Fruit fly (Drosophila melanogaster) whole organism, embryonic: ENCODE data around the gene CG13810.

Experiments
- CG10209 ChIP-seq: fragments of 200-800 bp; sonication (Bioruptor generic); optimal IDR thresholded peaks from 3 replicates; lab custom pipeline; 2017; ENCODE audit warnings: missing biosample characterization, mild to moderate bottlenecking, missing genetic modification characterization, missing genetic modification reagents
- CG10267 ChIP-seq: fragments of 200-800 bp; sonication (Bioruptor generic); optimal IDR thresholded peaks from 2 replicates; lab custom pipeline; 2018; ENCODE audit warnings: missing biosample characterization, mild to moderate bottlenecking, missing genetic modification characterization, moderate library complexity
- CG10959 ChIP-seq: fragments of 200-800 bp; sonication (Bioruptor generic); IDR thresholded peaks from 2 replicates; pipeline ENCODE4 v1.3.6; 2022; ENCODE audit warnings: missing biosample characterization, missing genetic modification characterization
- CG10979 ChIP-seq: fragments of 200-800 bp; sonication (Bioruptor generic); optimal IDR thresholded peaks from 2 replicates; lab custom pipeline; 2018; ENCODE audit warnings: missing biosample characterization, mild to moderate bottlenecking, missing genetic modification characterization, moderate library complexity
- CG11696 ChIP-seq: fragments of 200-800 bp; sonication (Bioruptor generic); IDR thresholded peaks from 2 replicates; pipeline ENCODE4 v1.3.6; 2022; ENCODE audit warnings: missing biosample characterization, missing genetic modification characterization
- CG13123 ChIP-seq: fragments of 200-800 bp; sonication (Bioruptor generic); optimal IDR thresholded peaks from 2 replicates; lab custom pipeline; 2016; ENCODE audit warnings: missing biosample characterization, missing genetic modification characterization
- CG14667 ChIP-seq: fragments of 200-800 bp; sonication (Bioruptor generic); IDR thresholded peaks from 2 replicates; pipeline ENCODE4 v1.3.6; 2022; ENCODE audit warnings: missing biosample characterization, missing genetic modification characterization
- CG14965 ChIP-seq: fragments of 200-800 bp; sonication (Bioruptor generic); optimal IDR thresholded peaks from 2 replicates; lab custom pipeline; 2016; ENCODE audit warnings: missing biosample characterization, missing genetic modification characterization, borderline replicate concordance
- CG15514 ChIP-seq: fragments of 200-800 bp; sonication (Bioruptor generic); optimal IDR thresholded peaks from 3 replicates; lab custom pipeline; 2017; ENCODE audit warnings: missing biosample characterization, missing genetic modification characterization, mild to moderate bottlenecking, moderate library complexity, missing genetic modification reagents
- CG1603 ChIP-seq: fragments of 200-800 bp; sonication (Bioruptor generic); optimal IDR thresholded peaks from 2 replicates; lab custom pipeline; 2019; ENCODE audit warnings: missing biosample characterization, mild to moderate bottlenecking, missing genetic modification characterization, moderate library complexity
- CG17568 ChIP-seq: fragments of 200-800 bp; sonication (Bioruptor generic); optimal IDR thresholded peaks from 2 replicates; lab custom pipeline; 2018; ENCODE audit warnings: missing biosample characterization, mild to moderate bottlenecking, missing genetic modification characterization, moderate library complexity
- CG2875 ChIP-seq: fragments of 200-800 bp; sonication (Bioruptor generic); optimal IDR thresholded peaks from 2 replicates; lab custom pipeline; 2017; ENCODE audit warnings: missing biosample characterization, mild to moderate bottlenecking, missing genetic modification characterization, missing genetic modification reagents
- CG30020 ChIP-seq: fragments of 200-800 bp; optimal IDR thresholded peaks from 2 replicates; lab custom pipeline; 2019; ENCODE audit warnings: missing biosample characterization, mild to moderate bottlenecking, missing genetic modification characterization, moderate library complexity
- CG4404 ChIP-seq: fragments of 200-800 bp; sonication (Bioruptor generic); IDR thresholded peaks from 2 replicates; pipeline ENCODE4 v1.3.6; 2022; ENCODE audit warnings: missing biosample characterization, missing genetic modification characterization
- CG4820 ChIP-seq: fragments of 200-800 bp; sonication (Bioruptor generic); optimal IDR thresholded peaks from 3 replicates; lab custom pipeline; 2016; ENCODE audit warnings: missing biosample characterization, missing genetic modification characterization
- CG6791 ChIP-seq: fragments of 200-800 bp; sonication (Bioruptor generic); IDR thresholded peaks from 3 replicates; pipeline ENCODE4 v1.3.6; 2022; ENCODE audit warnings: missing biosample characterization, missing genetic modification characterization; ENCODE audit not compliant: partially characterized antibody
- CG7357 ChIP-seq: fragments of 200-800 bp; sonication (Bioruptor generic); IDR thresholded peaks from 3 replicates; pipeline ENCODE4 v1.3.6; 2022; ENCODE audit warnings: missing biosample characterization, missing genetic modification characterization
- CG7928 ChIP-seq: fragments of 200-800 bp; sonication (Bioruptor generic); optimal IDR thresholded peaks from 2 replicates; lab custom pipeline; 2017; ENCODE audit warnings: missing biosample characterization, mild to moderate bottlenecking, missing genetic modification characterization
- CG7963 ChIP-seq: fragments of 200-800 bp; sonication (Bioruptor generic); IDR thresholded peaks from 3 replicates; pipeline ENCODE4 v1.3.6; 2022; ENCODE audit warnings: missing biosample characterization, missing genetic modification characterization; ENCODE audit not compliant: partially characterized antibody
- CG8388 ChIP-seq: fragments of 200-800 bp; sonication (Bioruptor generic); optimal IDR thresholded peaks from 2 replicates; lab custom pipeline; 2019; ENCODE audit warnings: missing biosample characterization, mild to moderate bottlenecking, missing genetic modification characterization, moderate library complexity
- CG8924 ChIP-seq: fragments of 200-800 bp; optimal IDR thresholded peaks from 3 replicates; lab custom pipeline; 2019; ENCODE audit warnings: missing biosample characterization, mild to moderate bottlenecking, missing genetic modification characterization, moderate library complexity
- CG9609 ChIP-seq: fragments of 200-800 bp; sonication (Bioruptor generic); optimal IDR thresholded peaks from 3 replicates; lab custom pipeline; 2016; ENCODE audit warnings: missing biosample characterization, missing genetic modification characterization
- CG9797 ChIP-seq: fragments of 200-800 bp; sonication (Bioruptor generic); optimal IDR thresholded peaks from 3 replicates; lab custom pipeline; 2018; ENCODE audit warnings: missing biosample characterization, mild to moderate bottlenecking, missing genetic modification characterization
- CoRest ChIP-seq: fragments of 200-800 bp; sonication (Bioruptor generic); optimal IDR thresholded peaks from 3 replicates; lab custom pipeline; 2018; ENCODE audit warnings: missing biosample characterization, mild to moderate bottlenecking, missing genetic modification characterization, moderate library complexity
- Dfd ChIP-seq, 2 experiments: fragments of >200 bp; optimal IDR thresholded peaks; 2 replicates each; lab custom pipeline; 2017; ENCODE audit warnings: missing biosample characterization in 2 of 2, missing genetic modification characterization in 2 of 2
- Doc3 ChIP-seq: fragments of 200-800 bp; sonication (Bioruptor generic); IDR thresholded peaks from 3 replicates; pipeline ENCODE4 v1.3.6; 2022; ENCODE audit warnings: missing biosample characterization, missing genetic modification characterization; ENCODE audit not compliant: partially characterized antibody
- Gsc ChIP-seq: fragments of 200-800 bp; sonication (Bioruptor generic); IDR thresholded peaks from 2 replicates; pipeline ENCODE4 v1.3.6; 2022; ENCODE audit warnings: missing biosample characterization, missing genetic modification characterization
- HHEX ChIP-seq: fragments of 200-800 bp; sonication (Bioruptor generic); optimal IDR thresholded peaks from 3 replicates; lab custom pipeline; 2017; ENCODE audit warnings: missing biosample characterization, mild to moderate bottlenecking, missing genetic modification characterization, missing genetic modification reagents
- Hmx ChIP-seq: fragments of 200-800 bp; sonication (Bioruptor generic); optimal IDR thresholded peaks from 2 replicates; lab custom pipeline; 2016; ENCODE audit warnings: missing biosample characterization, missing genetic modification characterization
- Lhr ChIP-seq: fragments of 200-800 bp; sonication (Bioruptor generic); optimal IDR thresholded peaks from 3 replicates; lab custom pipeline; 2017; ENCODE audit warnings: mild to moderate bottlenecking, missing biosample characterization, missing genetic modification reagents, missing genetic modification characterization
- MESR4 ChIP-seq: fragments of 200-800 bp; sonication (Bioruptor generic); optimal IDR thresholded peaks from 2 replicates; lab custom pipeline; 2018; ENCODE audit warnings: missing biosample characterization, mild to moderate bottlenecking, missing genetic modification characterization, moderate library complexity
- Sox102F ChIP-seq: fragments of 200-800 bp; sonication (Bioruptor generic); optimal IDR thresholded peaks from 2 replicates; lab custom pipeline; 2018; ENCODE audit warnings: missing biosample characterization, mild to moderate bottlenecking, missing genetic modification characterization, moderate library complexity
- ato ChIP-seq: fragments of 200-800 bp; sonication (Bioruptor generic); IDR thresholded peaks from 2 replicates; pipeline ENCODE4 v1.3.6; 2022; ENCODE audit warnings: missing biosample characterization, missing genetic modification characterization; ENCODE audit not compliant: partially characterized antibody
- bab2 ChIP-seq: fragments of 200-800 bp; sonication (Bioruptor generic); optimal IDR thresholded peaks from 2 replicates; lab custom pipeline; 2016; ENCODE audit warnings: missing biosample characterization, missing genetic modification characterization
- btn ChIP-seq: fragments of 200-800 bp; sonication (Bioruptor generic); optimal IDR thresholded peaks from 2 replicates; lab custom pipeline; 2016; ENCODE audit warnings: missing biosample characterization, missing genetic modification characterization
- croc ChIP-seq: fragments of 200-800 bp; sonication (Bioruptor generic); conservative IDR thresholded peaks from 3 replicates; pipeline ENCODE4 v1.3.6; 2022; ENCODE audit warnings: missing biosample characterization, missing genetic modification characterization
- crol ChIP-seq: fragments of 200-800 bp; sonication (Bioruptor generic); IDR thresholded peaks from 2 replicates; pipeline ENCODE4 v1.3.6; 2022; ENCODE audit warnings: missing biosample characterization, missing genetic modification characterization
- dmrt99B ChIP-seq: fragments of 200-800 bp; sonication (Bioruptor generic); optimal IDR thresholded peaks from 2 replicates; lab custom pipeline; 2018; ENCODE audit warnings: missing biosample characterization, mild to moderate bottlenecking, missing genetic modification characterization, moderate library complexity
- en ChIP-seq: fragments of 200-800 bp; sonication (Bioruptor generic); optimal IDR thresholded peaks from 2 replicates; lab custom pipeline; 2016; ENCODE audit warnings: missing biosample characterization, missing genetic modification characterization
- lola ChIP-seq, 3 experiments: fragments of >200 bp in 2 of 3; fragments of 200-800 bp in 1 of 3; sonication (Bioruptor generic) in 1 of 3; optimal IDR thresholded peaks; 2 replicates each; lab custom pipeline; 2017 to 2019; ENCODE audit warnings: missing biosample characterization in 3 of 3, missing genetic modification characterization in 3 of 3, mild to moderate bottlenecking in 1 of 3, moderate library complexity in 1 of 3
- mld ChIP-seq: fragments of 200-800 bp; sonication (Bioruptor generic); IDR thresholded peaks from 3 replicates; pipeline ENCODE4 v1.3.6; 2022; ENCODE audit warnings: missing biosample characterization, missing genetic modification characterization; ENCODE audit not compliant: partially characterized antibody
- nmo ChIP-seq: fragments of 200-800 bp; sonication (Bioruptor generic); optimal IDR thresholded peaks from 2 replicates; lab custom pipeline; 2018; ENCODE audit warnings: missing biosample characterization, mild to moderate bottlenecking, missing genetic modification characterization, moderate library complexity
- otp ChIP-seq: fragments of 200-800 bp; sonication (Bioruptor generic); IDR thresholded peaks from 3 replicates; pipeline ENCODE4, ENCODE4 v1.3.6; 2022; ENCODE audit warnings: missing biosample characterization, missing genetic modification characterization
- sim ChIP-seq: fragments of 200-800 bp; sonication (Bioruptor generic); IDR thresholded peaks from 2 replicates; pipeline ENCODE4 v1.3.6; 2022; ENCODE audit warnings: missing biosample characterization, missing genetic modification characterization
- stc ChIP-seq: fragments of 200-800 bp; sonication (Bioruptor generic); IDR thresholded peaks from 2 replicates; pipeline ENCODE4 v1.3.6; 2022; ENCODE audit warnings: missing biosample characterization, missing genetic modification characterization
- ttk ChIP-seq: fragments of 200-800 bp; sonication (Bioruptor generic); IDR thresholded peaks from 2 replicates; pipeline ENCODE4 v2.1.2; 2022; ENCODE audit warnings: missing biosample characterization, missing genetic modification characterization
- vvl ChIP-seq: fragments of 200-800 bp; sonication (Bioruptor generic); IDR thresholded peaks from 2 replicates; pipeline ENCODE4 v1.3.6; 2022; ENCODE audit warnings: missing biosample characterization, missing genetic modification characterization
- zen2 ChIP-seq: fragments of 200-800 bp; sonication (Bioruptor generic); IDR thresholded peaks from 3 replicates; pipeline ENCODE4 v1.3.6; 2022; ENCODE audit warnings: missing biosample characterization, missing genetic modification characterization; ENCODE audit not compliant: partially characterized antibody

CG13810 gene

DNA sequence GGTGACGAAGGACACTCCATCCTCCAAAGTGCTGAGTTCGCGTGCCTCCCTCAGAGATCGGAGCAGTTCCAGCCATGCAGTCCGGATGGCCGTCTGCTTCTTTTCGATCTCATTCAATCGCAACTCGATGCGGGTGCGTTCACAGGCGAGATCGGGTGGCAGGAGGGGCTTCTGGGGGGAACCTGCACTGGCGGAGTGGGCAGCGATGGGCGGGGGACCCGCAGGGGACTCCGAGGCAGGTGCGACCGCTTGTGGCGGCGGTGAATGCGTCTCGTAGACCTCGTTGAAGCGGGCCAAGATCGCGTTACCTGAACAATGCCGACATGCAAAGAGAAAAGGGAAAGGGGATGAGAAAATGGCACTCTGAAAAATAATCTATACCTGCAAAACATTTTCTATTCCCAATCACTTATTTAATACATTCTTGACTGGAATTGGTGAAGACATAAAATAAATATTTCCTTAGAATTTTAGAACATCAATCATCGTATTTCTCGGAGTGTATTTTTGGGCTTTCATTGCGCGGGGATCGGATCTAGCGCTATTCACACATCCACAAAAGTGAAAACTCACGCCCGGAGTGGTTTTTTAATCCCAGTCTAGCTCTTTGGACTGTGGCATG is 26.9 kb upstream of the CG13810 start (continued):
- TF ChIP-seq CG14667 (GFP tag; lab: Robert Waterston, UW) (peak; percentile 12; the same call in 1 of the 2 replicates), en (GFP tag; lab: Kevin White, UChicago) (no peak), CG17568 (no peak), crol (GFP tag; lab: Robert Waterston, UW) (peak; percentile 89), HHEX (GFP tag; lab: Kevin White, UChicago) (no peak), CG7357 (GFP tag; lab: Robert Waterston, UW) (no peak; the same call in 2 of the 3 replicates), CG14965 (GFP tag; lab: Kevin White, UChicago) (no peak), CG9609 (GFP tag; lab: Kevin White, UChicago) (no peak), CG1603 (tag; lab: Kevin White, UChicago) (peak; percentile 74), CG10959 (no peak), bab2 (peak; percentile 15), Doc3 (GFP tag; lab: Robert Waterston, UW) (no peak), CG11696 (GFP tag; lab: Robert Waterston, UW) (no peak), Dfd (GFP tag; optimal IDR thresholded peaks at IDR 0.05; lab: Kevin White, UChicago) (no peak), croc (GFP tag; lab: Robert Waterston, UW) (peak; percentile 61), CG4820 (GFP tag; lab: Kevin White, UChicago) (peak; percentile 42), CG30020 (no peak), otp (peak; percentile 63; the same call in 2 of the 3 replicates), sim (GFP tag; lab: Robert Waterston, UW) (peak; percentile 59; the same call in 1 of the 2 replicates), CG2875 (GFP tag; lab: Kevin White, UChicago) (peak; percentile 56), Hmx (GFP tag; lab: Kevin White, UChicago) (no peak), CG8924 (tag; lab: Kevin White, UChicago) (peak; percentile 49), CG7928 (no peak), vvl (GFP tag; lab: Robert Waterston, UW) (peak; percentile 81), ato (GFP tag; lab: Robert Waterston, UW) (no peak), CG10209 (GFP tag; lab: Kevin White, UChicago) (peak; percentile 28), stc (GFP tag; lab: Robert Waterston, UW) (0 out of 2 replicates have a peak, but pooled peaks have one; percentile 16), CG10979 (peak; percentile 81), CG6791 (no peak), btn (GFP tag; lab: Kevin White, UChicago) (no peak), Sox102F (GFP tag; lab: Kevin White, UChicago) (peak; percentile 72), CG9797 (no peak), Gsc (0 out of 2 replicates have a peak, but pooled peaks have one; percentile 11), CG4404 (GFP tag; lab: Robert Waterston, UW) (0 out of 2 replicates have a peak, but pooled peaks have one; percentile 19), lola (GFP tag; optimal IDR thresholded peaks at IDR 0.05; lab: Kevin White, UChicago) (peak in 1 of 3 experiments; percentile 69), CG7963 (GFP tag; lab: Robert Waterston, UW) (no peak), nmo (GFP tag; lab: Kevin White, UChicago) (peak; percentile 70), ttk (GFP tag; lab: Robert Waterston, UW) (peak; percentile 69), MESR4 (no peak), CG13123 (GFP tag; lab: Kevin White, UChicago) (no peak), zen2 (GFP tag; lab: Robert Waterston, UW) (no peak), CG10267 (peak; percentile 53), Lhr (no peak), mld (no peak), CG8388 (GFP tag; lab: Kevin White, UChicago) (peak; percentile 69), CoRest (peak; percentile 36), CG15514 (GFP tag; lab: Kevin White, UChicago) (no peak), dmrt99B (peak; percentile 68)
